Worm (Caenorhabditis elegans) whole organism, L4 larva: ENCODE results near the gene K07C11.7.

Experiments
- ZK546.5 ChIP-seq, 2 experiments: sonication (generic microtip); optimal IDR thresholded peaks; 2 replicates each; lab custom pipeline; 2017; ENCODE audit warnings: missing biosample characterization in 2 of 2, missing genetic modification characterization in 2 of 2
- aha-1 ChIP-seq: fragments of 150-350 bp; peaks from one replicate; lab custom pipeline; 2014; ENCODE audit warnings: missing biosample characterization, missing genetic modification characterization
- daf-16 ChIP-seq, 3 experiments: sonication (generic microtip); optimal IDR thresholded peaks; 2 replicates each; lab custom pipeline; 2016 to 2017; ENCODE audit warnings: missing genetic modification characterization in 3 of 3, missing genetic modification reagents in 3 of 3, mild to moderate bottlenecking in 2 of 3, missing compliant biosample characterization in 2 of 3, missing biosample characterization in 1 of 3, moderate library complexity in 1 of 3
- daf-19 ChIP-seq: fragments of 200-800 bp; sonication (Bioruptor generic); conservative IDR thresholded peaks from 2 replicates; pipeline ENCODE4 v1.3.6; 2022; ENCODE audit warnings: missing genetic modification characterization, missing compliant biosample characterization
- dmd-6 ChIP-seq: fragments of 200-800 bp; sonication (Bioruptor generic); IDR thresholded peaks from 2 replicates; pipeline ENCODE4 v1.3.6; 2022; ENCODE audit warnings: missing genetic modification reagents, missing genetic modification characterization, missing compliant biosample characterization
- dmd-8 ChIP-seq: fragments of 200-800 bp; sonication (Bioruptor generic); IDR thresholded peaks from 2 replicates; pipeline ENCODE4 v1.3.6; 2022; ENCODE audit warnings: missing genetic modification characterization, missing compliant biosample characterization
- hlh-30 ChIP-seq: sonication (generic microtip); optimal IDR thresholded peaks from 2 replicates; lab custom pipeline; 2017; ENCODE audit warnings: antibody characterized with exemption, mild to moderate bottlenecking, missing genetic modification characterization, missing compliant biosample characterization; ENCODE audit not compliant: insufficient read depth
- mxl-3 ChIP-seq: fragments of 200-800 bp; sonication (Bioruptor generic); optimal IDR thresholded peaks from 2 replicates; lab custom pipeline; 2018; ENCODE audit warnings: mild to moderate bottlenecking, missing genetic modification characterization, missing compliant biosample characterization
- nhr-11 ChIP-seq: fragments of 150-350 bp; optimal IDR thresholded peaks from 2 replicates; lab custom pipeline; 2014; ENCODE audit warnings: missing biosample characterization, missing genetic modification characterization
- nhr-28 ChIP-seq: fragments of 150-350 bp; optimal IDR thresholded peaks from 2 replicates; lab custom pipeline; 2014; ENCODE audit warnings: missing biosample characterization, missing genetic modification characterization
- nhr-77 ChIP-seq: fragments of 150-350 bp; optimal IDR thresholded peaks from 2 replicates; lab custom pipeline; 2014; ENCODE audit warnings: missing biosample characterization, missing genetic modification characterization
- pqm-1 ChIP-seq: sonication (generic microtip); optimal IDR thresholded peaks from 2 replicates; lab custom pipeline; 2017; ENCODE audit warnings: missing biosample characterization, missing genetic modification characterization
- sdz-12 ChIP-seq: fragments of 200-800 bp; sonication (Bioruptor generic); optimal IDR thresholded peaks from 2 replicates; lab custom pipeline; 2018; ENCODE audit warnings: mild to moderate bottlenecking, missing genetic modification characterization, missing compliant biosample characterization
- tag-97 ChIP-seq: fragments of 200-800 bp; sonication (Bioruptor generic); IDR thresholded peaks from 2 replicates; pipeline ENCODE4 v1.3.6; 2022; ENCODE audit warnings: missing genetic modification characterization, missing compliant biosample characterization
- unc-62 ChIP-seq, 3 experiments: fragments of 150-350 bp in 1 of 3; sonication (generic microtip); optimal IDR thresholded peaks in 2 of 3; peaks in 1 of 3; 1 replicate in 1 of 3; 2 replicates in 2 of 3; lab custom pipeline; 2014 to 2017; ENCODE audit warnings: missing biosample characterization in 3 of 3, missing genetic modification characterization in 3 of 3, missing genetic modification reagents in 3 of 3, missing genotype in 1 of 3
- zip-11 ChIP-seq: fragments of 200-800 bp; sonication (Bioruptor generic); IDR thresholded peaks from 2 replicates; pipeline ENCODE4 v1.3.6; 2022; ENCODE audit warnings: missing genetic modification characterization, missing compliant biosample characterization

Gene K07C11.7

DNA sequence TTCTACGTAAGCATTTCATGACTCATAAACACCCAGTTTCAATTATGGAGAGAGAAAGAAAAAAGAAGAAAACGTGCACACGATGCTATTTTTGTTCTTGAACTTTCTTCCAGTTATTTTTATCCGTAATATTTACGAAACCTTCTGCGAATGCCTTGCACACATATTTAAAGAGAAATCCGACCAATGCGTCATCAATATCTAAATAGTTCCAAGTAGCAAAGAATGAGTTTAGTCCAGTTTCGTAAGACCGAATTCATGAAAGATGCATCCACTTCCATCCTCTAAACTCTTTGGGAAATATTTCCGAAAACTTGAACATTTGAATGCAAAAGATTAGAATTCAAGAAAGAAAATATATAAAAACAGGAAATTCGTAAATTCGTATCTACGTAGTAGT is 44.6 kb downstream of the K07C11.7 start:
- TF ChIP-seq sdz-12 (GFP tag; lab: Kevin White, UChicago): no peak
- peak; percentile 99 for TF ChIP-seq aha-1 (tag; lab: Kevin White, UChicago)
- TF ChIP-seq, all 104 proteins: peak for 1

- TF ChIP-seq tag-97 (GFP tag; lab: Robert Waterston, UW): no peak
- TF ChIP-seq nhr-11: no peak
- peak in 1 of 2 experiments; percentile 92 for TF ChIP-seq unc-62 (GFP tag; optimal IDR thresholded peaks at IDR 0.05 in 1 of 2; lab: Kevin White, UChicago)
- no peak for TF ChIP-seq unc-62 (tag; optimal IDR thresholded peaks at IDR 0.05; lab: Kevin White, UChicago)
Observed at ce11 chrV:8168219-8168962, 45.4 kb downstream of the K07C11.7 start, which contains the start of gene F20D6.8. Gene F20D6.8, minus strand, starts transcription at chrV:8168269.

- TF ChIP-seq daf-16 (GFP tag; optimal IDR thresholded peaks at IDR 0.05; lab: Kevin White, UChicago) (no peak), daf-16 (tag; optimal IDR thresholded peaks at IDR 0.05; lab: Kevin White, UChicago) (peak; percentile 53), daf-19 (no peak)
Observed at ce11 chrV:8163199-8163598, 50.6 kb downstream of the K07C11.7 start.

ce11 chrV:8161699-8162098 is 52.1 kb downstream of the K07C11.7 start, which contains the start of gene F20D6.5:
Gene F20D6.5, plus strand, starts transcription at chrV:8161957.
- TF ChIP-seq nhr-28 (tag; lab: Kevin White, UChicago) (peak; percentile 58), dmd-6 (peak; percentile 67), pqm-1 (tag; lab: Kevin White, UChicago) (peak; percentile 48), mxl-3 (GFP tag; lab: Kevin White, UChicago) (no peak), nhr-77 (peak; percentile 25), daf-16 (GFP tag; optimal IDR thresholded peaks at IDR 0.05; lab: Kevin White, UChicago) (no peak), daf-16 (tag; optimal IDR thresholded peaks at IDR 0.05; lab: Kevin White, UChicago) (peak; percentile 70)

DNA sequence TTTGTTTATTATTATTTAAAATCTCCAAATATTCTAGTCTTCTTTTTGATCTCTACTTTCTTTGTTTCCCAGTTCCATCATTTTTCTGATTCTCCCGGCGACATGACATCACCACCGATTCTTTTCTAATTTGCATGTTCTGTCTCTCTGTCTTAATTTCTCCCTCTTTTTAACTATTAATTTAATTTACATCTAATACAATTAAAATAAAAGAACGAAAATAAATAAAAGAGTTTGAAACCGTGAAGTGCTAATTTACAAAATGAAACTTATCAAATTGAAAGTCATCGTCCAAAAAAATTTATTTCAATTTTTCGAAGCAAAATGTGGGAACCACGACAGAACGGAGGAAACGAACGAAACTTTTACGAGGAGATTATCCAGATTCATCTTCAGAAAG is 54.1 kb downstream of the K07C11.7 start, which contains the start of gene F20D6.6:
Gene F20D6.6 (plus strand): TSS at position 301 of the 400 bp plus-strand sequence.
- no peak for TF ChIP-seq zip-11 (GFP tag; lab: Robert Waterston, UW)
- no peak for TF ChIP-seq hlh-30
- TF ChIP-seq dmd-8 (GFP tag; lab: Robert Waterston, UW): no peak
- TF ChIP-seq ZK546.5 (tag; optimal IDR thresholded peaks at IDR 0.05; lab: Kevin White, UChicago): no peak
